Fruit fly (Drosophila melanogaster) whole organism, embryonic: ENCODE measurements around the gene Iru.

Experiments used
- Antp ChIP-seq: fragments of 200-800 bp; sonication (Bioruptor generic); optimal IDR thresholded peaks from 3 replicates; lab custom pipeline; 2016; ENCODE audit warnings: missing biosample characterization, missing genetic modification characterization
- Atf3 ChIP-seq: fragments of 200-800 bp; sonication (Bioruptor generic); optimal IDR thresholded peaks from 3 replicates; lab custom pipeline; 2016; ENCODE audit warnings: missing biosample characterization, missing genetic modification characterization
- Bgb ChIP-seq: fragments of 200-800 bp; sonication (Bioruptor generic); IDR thresholded peaks from 2 replicates; pipeline ENCODE4 v1.3.6; 2022; ENCODE audit warnings: missing biosample characterization, missing genetic modification characterization; ENCODE audit not compliant: partially characterized antibody
- Blimp-1 ChIP-seq: fragments of 200-800 bp; sonication (Bioruptor generic); optimal IDR thresholded peaks from 3 replicates; lab custom pipeline; 2018; ENCODE audit warnings: missing biosample characterization, missing genetic modification characterization, mild to moderate bottlenecking, moderate library complexity, missing genetic modification reagents
- CG10565 ChIP-seq: fragments of 200-800 bp; sonication (Bioruptor generic); optimal IDR thresholded peaks from 3 replicates; lab custom pipeline; 2016; ENCODE audit warnings: missing biosample characterization, mild to moderate bottlenecking, missing genetic modification characterization
- CG12155 ChIP-seq: fragments of 200-800 bp; sonication (Bioruptor generic); optimal IDR thresholded peaks from 3 replicates; lab custom pipeline; 2016; ENCODE audit warnings: missing biosample characterization, missing genetic modification characterization
- CG13894 ChIP-seq: fragments of 200-800 bp; sonication (Bioruptor generic); optimal IDR thresholded peaks from 3 replicates; lab custom pipeline; 2018; ENCODE audit warnings: missing biosample characterization, mild to moderate bottlenecking, missing genetic modification characterization, moderate library complexity
- CG15073 ChIP-seq: fragments of 200-800 bp; sonication (Bioruptor generic); optimal IDR thresholded peaks from 2 replicates; lab custom pipeline; 2016; ENCODE audit warnings: missing biosample characterization, missing genetic modification characterization
- CG1602 ChIP-seq: fragments of 200-800 bp; sonication (Bioruptor generic); optimal IDR thresholded peaks from 3 replicates; lab custom pipeline; 2016; ENCODE audit warnings: missing biosample characterization, missing genetic modification characterization
- CG16863 ChIP-seq: fragments of 200-800 bp; sonication (Bioruptor generic); optimal IDR thresholded peaks from 3 replicates; lab custom pipeline; 2016; ENCODE audit warnings: missing biosample characterization, missing genetic modification characterization
- CG17912 ChIP-seq: fragments of 200-800 bp; sonication (Bioruptor generic); optimal IDR thresholded peaks from 2 replicates; lab custom pipeline; 2018; ENCODE audit warnings: missing biosample characterization, mild to moderate bottlenecking, missing genetic modification characterization
- CG2120 ChIP-seq: fragments of 200-800 bp; sonication (Bioruptor generic); optimal IDR thresholded peaks from 3 replicates; lab custom pipeline; 2016; ENCODE audit warnings: missing biosample characterization, missing genetic modification characterization
- CG3163 ChIP-seq: fragments of 200-800 bp; sonication (Bioruptor generic); optimal IDR thresholded peaks from 3 replicates; lab custom pipeline; 2016; ENCODE audit warnings: missing biosample characterization, missing genetic modification characterization
- CG3847 ChIP-seq: fragments of 200-800 bp; sonication (Bioruptor generic); IDR thresholded peaks from 2 replicates; pipeline ENCODE4 v1.3.6; 2022; ENCODE audit warnings: missing biosample characterization, missing genetic modification characterization
- CG4424 ChIP-seq: fragments of 200-800 bp; sonication (Bioruptor generic); optimal IDR thresholded peaks from 3 replicates; lab custom pipeline; 2016; ENCODE audit warnings: missing biosample characterization, missing genetic modification characterization
- CG7556 ChIP-seq: fragments of 200-800 bp; sonication (Bioruptor generic); optimal IDR thresholded peaks from 2 replicates; lab custom pipeline; 2017; ENCODE audit warnings: missing biosample characterization, mild to moderate bottlenecking, missing genetic modification characterization
- CG7745 ChIP-seq: fragments of 200-800 bp; sonication (Bioruptor generic); optimal IDR thresholded peaks from 2 replicates; lab custom pipeline; 2018; ENCODE audit warnings: missing biosample characterization, mild to moderate bottlenecking, missing genetic modification characterization, moderate library complexity
- CG9609 ChIP-seq: fragments of 200-800 bp; sonication (Bioruptor generic); optimal IDR thresholded peaks from 3 replicates; lab custom pipeline; 2016; ENCODE audit warnings: missing biosample characterization, missing genetic modification characterization
- CTCF ChIP-seq: fragments of 200-800 bp; sonication (Bioruptor generic); optimal IDR thresholded peaks from 2 replicates; lab custom pipeline; 2017; ENCODE audit warnings: missing biosample characterization, mild to moderate bottlenecking, missing genetic modification characterization, moderate library complexity
- Camta ChIP-seq: fragments of 200-800 bp; sonication (Bioruptor generic); optimal IDR thresholded peaks from 2 replicates; lab custom pipeline; 2016; ENCODE audit warnings: missing biosample characterization, missing genetic modification characterization
- CkIIα-i1 ChIP-seq: fragments of 200-800 bp; sonication (Bioruptor generic); IDR thresholded peaks from 2 replicates; pipeline ENCODE4 v1.3.6; 2022; ENCODE audit warnings: missing biosample characterization, missing genetic modification characterization
- CoRest ChIP-seq: fragments of 200-800 bp; sonication (Bioruptor generic); optimal IDR thresholded peaks from 3 replicates; lab custom pipeline; 2018; ENCODE audit warnings: missing biosample characterization, mild to moderate bottlenecking, missing genetic modification characterization, moderate library complexity
- Dp ChIP-seq: fragments of 200-800 bp; sonication (Bioruptor generic); optimal IDR thresholded peaks from 2 replicates; lab custom pipeline; 2018; ENCODE audit warnings: missing biosample characterization, mild to moderate bottlenecking, missing genetic modification characterization, moderate library complexity
- GATAe ChIP-seq: fragments of 200-800 bp; sonication (Bioruptor generic); conservative IDR thresholded peaks from 2 replicates; pipeline ENCODE4 v1.3.6; 2022; ENCODE audit warnings: missing biosample characterization, missing genetic modification characterization
- HLH54F ChIP-seq: fragments of 200-800 bp; sonication (Bioruptor generic); optimal IDR thresholded peaks from 3 replicates; lab custom pipeline; 2016; ENCODE audit warnings: missing biosample characterization, missing genetic modification characterization
- Hand ChIP-seq: fragments of 200-800 bp; sonication (Bioruptor generic); optimal IDR thresholded peaks from 2 replicates; lab custom pipeline; 2017; ENCODE audit warnings: mild to moderate bottlenecking, missing biosample characterization, missing genetic modification reagents, missing genetic modification characterization
- Hr3 ChIP-seq: fragments of 200-800 bp; sonication (Bioruptor generic); optimal IDR thresholded peaks from 3 replicates; lab custom pipeline; 2016; ENCODE audit warnings: missing biosample characterization, missing genetic modification characterization
- Mrtf ChIP-seq: fragments of 200-800 bp; sonication (Bioruptor generic); IDR thresholded peaks from 3 replicates; pipeline ENCODE4 v1.3.6; 2022; ENCODE audit warnings: missing biosample characterization, missing genetic modification characterization
- Myb ChIP-seq: fragments of 200-800 bp; sonication (Bioruptor generic); optimal IDR thresholded peaks from 2 replicates; lab custom pipeline; 2016; ENCODE audit warnings: missing biosample characterization, missing genetic modification characterization
- Opbp ChIP-seq: fragments of 200-800 bp; sonication (Bioruptor generic); IDR thresholded peaks from 3 replicates; pipeline ENCODE4 v1.3.6; 2022; ENCODE audit warnings: missing biosample characterization, missing genetic modification characterization; ENCODE audit not compliant: partially characterized antibody
- Poxn ChIP-seq: fragments of 200-800 bp; sonication (Bioruptor generic); IDR thresholded peaks from 2 replicates; pipeline ENCODE4 v1.3.6; 2022; ENCODE audit warnings: missing biosample characterization, missing genetic modification characterization
- Xbp1 ChIP-seq: fragments of 200-800 bp; sonication (Bioruptor generic); optimal IDR thresholded peaks from 3 replicates; lab custom pipeline; 2016; ENCODE audit warnings: missing biosample characterization, mild to moderate bottlenecking, missing genetic modification characterization
- ara ChIP-seq: fragments of 200-800 bp; sonication (Bioruptor generic); IDR thresholded peaks from 2 replicates; pipeline ENCODE4 v1.3.6; 2022; ENCODE audit warnings: missing biosample characterization, missing genetic modification characterization
- bsh ChIP-seq, 2 experiments: fragments of 200-800 bp; sonication (Bioruptor generic); optimal IDR thresholded peaks; 2 replicates each; lab custom pipeline; 2017 to 2018; ENCODE audit warnings: mild to moderate bottlenecking in 2 of 2, missing biosample characterization in 2 of 2, missing genetic modification characterization in 2 of 2, moderate library complexity in 1 of 2
- caup ChIP-seq: fragments of 200-800 bp; sonication (Bioruptor generic); optimal IDR thresholded peaks from 3 replicates; lab custom pipeline; 2017; ENCODE audit warnings: missing biosample characterization, mild to moderate bottlenecking, missing genetic modification characterization, moderate library complexity; ENCODE audit not compliant: severe bottlenecking
- crol ChIP-seq: fragments of 200-800 bp; sonication (Bioruptor generic); IDR thresholded peaks from 2 replicates; pipeline ENCODE4 v1.3.6; 2022; ENCODE audit warnings: missing biosample characterization, missing genetic modification characterization
- da ChIP-seq: fragments of 200-800 bp; sonication (Bioruptor generic); optimal IDR thresholded peaks from 2 replicates; lab custom pipeline; 2016; ENCODE audit warnings: missing biosample characterization, missing genetic modification characterization
- dm ChIP-seq: fragments of 200-800 bp; sonication (Bioruptor generic); optimal IDR thresholded peaks from 3 replicates; lab custom pipeline; 2016; ENCODE audit warnings: missing biosample characterization, missing genetic modification characterization
- en ChIP-seq: fragments of 200-800 bp; sonication (Bioruptor generic); optimal IDR thresholded peaks from 2 replicates; lab custom pipeline; 2016; ENCODE audit warnings: missing biosample characterization, missing genetic modification characterization
- ftz-f1 ChIP-seq: fragments of 200-800 bp; sonication (Bioruptor generic); optimal IDR thresholded peaks from 2 replicates; lab custom pipeline; 2016; ENCODE audit warnings: missing biosample characterization, missing genetic modification characterization
- gce ChIP-seq: fragments of 200-800 bp; sonication (Bioruptor generic); IDR thresholded peaks from 3 replicates; pipeline ENCODE4 v1.3.6; 2022; ENCODE audit warnings: missing biosample characterization, missing genetic modification characterization
- h ChIP-seq: fragments of >200 bp; optimal IDR thresholded peaks from 2 replicates; lab custom pipeline; 2017
- jigr1 ChIP-seq: fragments of 200-800 bp; sonication (Bioruptor generic); IDR thresholded peaks from 3 replicates; pipeline ENCODE4 v1.3.6; 2022; ENCODE audit warnings: missing biosample characterization, missing genetic modification characterization
- lilli ChIP-seq: fragments of 200-800 bp; sonication (Bioruptor generic); optimal IDR thresholded peaks from 3 replicates; lab custom pipeline; 2016; ENCODE audit warnings: missing biosample characterization, missing genetic modification characterization
- lola ChIP-seq, 3 experiments: fragments of >200 bp in 2 of 3; fragments of 200-800 bp in 1 of 3; sonication (Bioruptor generic) in 1 of 3; optimal IDR thresholded peaks; 2 replicates each; lab custom pipeline; 2017 to 2019; ENCODE audit warnings: missing biosample characterization in 3 of 3, missing genetic modification characterization in 3 of 3, mild to moderate bottlenecking in 1 of 3, moderate library complexity in 1 of 3
- nerfin-2 ChIP-seq: fragments of 200-800 bp; sonication (Bioruptor generic); IDR thresholded peaks from 2 replicates; pipeline ENCODE4 v1.3.6; 2022; ENCODE audit warnings: missing biosample characterization, missing genetic modification characterization; ENCODE audit not compliant: partially characterized antibody
- org-1 ChIP-seq: fragments of 200-800 bp; sonication (Bioruptor generic); optimal IDR thresholded peaks from 2 replicates; lab custom pipeline; 2017; ENCODE audit warnings: missing biosample characterization, missing genetic modification characterization
- run ChIP-seq: fragments of 200-800 bp; sonication (Bioruptor generic); optimal IDR thresholded peaks from 3 replicates; lab custom pipeline; 2018; ENCODE audit warnings: missing biosample characterization, mild to moderate bottlenecking, missing genetic modification characterization
- sima ChIP-seq: fragments of 200-800 bp; sonication (Bioruptor generic); optimal IDR thresholded peaks from 2 replicates; lab custom pipeline; 2016; ENCODE audit warnings: missing biosample characterization, missing genetic modification characterization
- so ChIP-seq: fragments of 200-800 bp; sonication (Bioruptor generic); IDR thresholded peaks from 3 replicates; pipeline ENCODE4 v1.3.6; 2022; ENCODE audit warnings: missing biosample characterization, missing genetic modification characterization
- sug ChIP-seq: fragments of 200-800 bp; optimal IDR thresholded peaks from 2 replicates; lab custom pipeline; 2019; ENCODE audit warnings: missing biosample characterization, mild to moderate bottlenecking, missing genetic modification characterization, moderate library complexity
- tin ChIP-seq: fragments of 200-800 bp; sonication (Bioruptor generic); optimal IDR thresholded peaks from 3 replicates; lab custom pipeline; 2016; ENCODE audit warnings: missing biosample characterization, missing genetic modification characterization

Gene Iru

DNA sequence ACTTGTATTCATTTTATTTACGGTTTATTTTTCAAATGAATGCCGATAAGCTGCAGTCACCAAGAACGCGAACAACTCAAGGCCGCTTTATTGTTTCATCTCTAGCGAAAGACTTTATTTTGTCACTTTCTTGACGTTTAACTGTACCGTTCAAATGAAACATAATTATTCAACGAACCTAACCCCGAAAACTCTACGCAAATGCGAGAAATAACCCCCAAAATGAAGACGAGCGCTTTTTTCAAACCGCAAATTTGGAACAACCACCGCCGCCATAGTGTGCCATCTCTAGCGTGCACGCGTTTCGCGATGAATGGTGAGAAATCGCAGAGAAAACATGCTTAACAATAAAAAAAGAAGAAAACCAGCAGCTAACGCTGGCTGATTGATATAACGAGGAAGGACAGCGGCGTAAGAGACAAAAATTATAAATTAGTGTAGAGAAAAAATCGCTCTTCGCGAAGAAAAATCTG, 21.6 kb upstream of the Iru start, which contains the start of gene CG11970:
Gene CG11970, plus strand, starts transcription at position 117 of the 473 bp plus-strand sequence.
- TF ChIP-seq Dp (GFP tag; lab: Kevin White, UChicago) (peak; percentile 73), Myb (peak; percentile 64), Opbp (GFP tag; lab: Robert Waterston, UW) (peak; percentile 10; the same call in 1 of the 3 replicates), lola (GFP tag; optimal IDR thresholded peaks at IDR 0.05; lab: Kevin White, UChicago) (peak in 1 of 3 experiments; percentile 34), CG7745 (tag; lab: Kevin White, UChicago) (no peak), CG15073 (GFP tag; lab: Kevin White, UChicago) (no peak), CG3163 (GFP tag; lab: Kevin White, UChicago) (no peak), HLH54F (GFP tag; lab: Kevin White, UChicago) (peak; percentile 26), org-1 (GFP tag; lab: Kevin White, UChicago) (no peak), Blimp-1 (GFP tag; lab: Kevin White, UChicago) (no peak), CoRest (tag; lab: Kevin White, UChicago) (peak; percentile 50), CTCF (peak; percentile 3), Atf3 (peak; percentile 22), CG9609 (GFP tag; lab: Kevin White, UChicago) (peak; percentile 42), run (tag; lab: Kevin White, UChicago) (no peak), da (GFP tag; lab: Kevin White, UChicago) (no peak), so (GFP tag; lab: Robert Waterston, UW) (no peak), CkIIα-i1 (GFP tag; lab: Robert Waterston, UW) (no peak), ftz-f1 (GFP tag; lab: Kevin White, UChicago) (peak; percentile 97), Camta (GFP tag; lab: Kevin White, UChicago) (peak; percentile 32), Antp (GFP tag; lab: Kevin White, UChicago) (peak; percentile 45), CG7556 (GFP tag; lab: Kevin White, UChicago) (no peak), sima (GFP tag; lab: Kevin White, UChicago) (no peak), Hand (no peak), nerfin-2 (GFP tag; lab: Robert Waterston, UW) (0 out of 2 replicates have a peak, but pooled peaks have one; percentile 19), jigr1 (no peak), ara (GFP tag; lab: Robert Waterston, UW) (0 out of 2 replicates have a peak, but pooled peaks have one; percentile 39), lilli (peak; percentile 56), CG3847 (GFP tag; lab: Robert Waterston, UW) (peak; percentile 29; the same call in 1 of the 2 replicates), CG13894 (tag; lab: Kevin White, UChicago) (no peak), Poxn (no peak), Hr3 (peak; percentile 32), Xbp1 (GFP tag; lab: Kevin White, UChicago) (peak; percentile 9), h (lab: Kevin White, UChicago) (no peak), gce (no peak), bsh (GFP tag; optimal IDR thresholded peaks at IDR 0.05; lab: Kevin White, UChicago) (no peak), CG1602 (peak; percentile 10), GATAe (GFP tag; lab: Robert Waterston, UW) (no peak), crol (no peak), Bgb (GFP tag; lab: Robert Waterston, UW) (no peak), CG16863 (no peak), sug (peak; percentile 47), CG12155 (GFP tag; lab: Kevin White, UChicago) (peak; percentile 34), tin (GFP tag; lab: Kevin White, UChicago) (peak; percentile 23), CG2120 (GFP tag; lab: Kevin White, UChicago) (peak; percentile 68), caup (GFP tag; lab: Kevin White, UChicago) (no peak), CG17912 (no peak), Mrtf (GFP tag; lab: Robert Waterston, UW) (no peak), dm (GFP tag; lab: Kevin White, UChicago) (peak; percentile 61), CG4424 (GFP tag; lab: Kevin White, UChicago) (peak; percentile 20), CG10565 (GFP tag; lab: Kevin White, UChicago) (no peak), en (GFP tag; lab: Kevin White, UChicago) (no peak)
